Fruit fly (Drosophila melanogaster) whole organism, embryonic: Measurements from ENCODE around the gene LIMK1.
A peak's percentile ranks its signal among the peaks of the same experiment; 100 is the strongest.

Experiments used
- Asciz ChIP-seq: fragments of 200-800 bp; sonication (Bioruptor generic); optimal IDR thresholded peaks from 2 replicates; lab custom pipeline; 2017; ENCODE audit warnings: missing biosample characterization, mild to moderate bottlenecking, missing genetic modification characterization, missing genetic modification reagents
- C15 ChIP-seq: fragments of 200-800 bp; sonication (Bioruptor generic); IDR thresholded peaks from 3 replicates; pipeline ENCODE4 v1.3.6; 2022; ENCODE audit warnings: missing biosample characterization, missing genetic modification characterization
- CG10462 ChIP-seq: fragments of 200-800 bp; sonication (Bioruptor generic); optimal IDR thresholded peaks from 2 replicates; lab custom pipeline; 2016; ENCODE audit warnings: missing biosample characterization, missing genetic modification characterization
- CG11456 ChIP-seq: fragments of 200-800 bp; sonication (Bioruptor generic); IDR thresholded peaks from 3 replicates; pipeline ENCODE4 v1.3.6; 2022; ENCODE audit warnings: missing biosample characterization, missing genetic modification characterization
- CG11696 ChIP-seq: fragments of 200-800 bp; sonication (Bioruptor generic); IDR thresholded peaks from 2 replicates; pipeline ENCODE4 v1.3.6; 2022; ENCODE audit warnings: missing biosample characterization, missing genetic modification characterization
- CG12071 ChIP-seq: fragments of 200-800 bp; sonication (Bioruptor generic); optimal IDR thresholded peaks from 3 replicates; lab custom pipeline; 2018; ENCODE audit warnings: missing biosample characterization, mild to moderate bottlenecking, missing genetic modification characterization
- CG12659 ChIP-seq: fragments of 200-800 bp; sonication (Bioruptor generic); optimal IDR thresholded peaks from 3 replicates; lab custom pipeline; 2017; ENCODE audit warnings: mild to moderate bottlenecking, missing biosample characterization, missing genetic modification reagents, missing genetic modification characterization
- CG13296 ChIP-seq: fragments of 200-800 bp; sonication (Bioruptor generic); optimal IDR thresholded peaks from 3 replicates; lab custom pipeline; 2018; ENCODE audit warnings: missing biosample characterization, mild to moderate bottlenecking, missing genetic modification characterization
- CG1647 ChIP-seq: fragments of 200-800 bp; sonication (Bioruptor generic); optimal IDR thresholded peaks from 3 replicates; lab custom pipeline; 2016; ENCODE audit warnings: missing biosample characterization, missing genetic modification characterization
- CG17186 ChIP-seq: fragments of 200-800 bp; sonication (Bioruptor generic); optimal IDR thresholded peaks from 3 replicates; lab custom pipeline; 2017; ENCODE audit warnings: missing biosample characterization, missing genetic modification reagents, missing genetic modification characterization
- CG17829 ChIP-seq: fragments of 200-800 bp; optimal IDR thresholded peaks from 2 replicates; lab custom pipeline; 2019; ENCODE audit warnings: missing biosample characterization, mild to moderate bottlenecking, missing genetic modification characterization, moderate library complexity
- CG18619 ChIP-seq: fragments of 200-800 bp; sonication (Bioruptor generic); optimal IDR thresholded peaks from 3 replicates; lab custom pipeline; 2017; ENCODE audit warnings: missing biosample characterization, mild to moderate bottlenecking, missing genetic modification characterization
- CG18764 ChIP-seq: fragments of 200-800 bp; sonication (Bioruptor generic); optimal IDR thresholded peaks from 3 replicates; lab custom pipeline; 2016; ENCODE audit warnings: missing biosample characterization, missing genetic modification characterization
- CG32532 ChIP-seq: fragments of 200-800 bp; sonication (Bioruptor generic); IDR thresholded peaks from 2 replicates; pipeline ENCODE4 v1.3.6; 2022; ENCODE audit warnings: missing biosample characterization, missing genetic modification characterization
- CG32767 ChIP-seq: fragments of 200-800 bp; sonication (Bioruptor generic); IDR thresholded peaks from 2 replicates; pipeline ENCODE4 v1.3.6; 2022; ENCODE audit warnings: missing biosample characterization, missing genetic modification characterization
- CG4707 ChIP-seq: fragments of 200-800 bp; sonication (Bioruptor generic); optimal IDR thresholded peaks from 2 replicates; lab custom pipeline; 2018; ENCODE audit warnings: missing biosample characterization, mild to moderate bottlenecking, missing genetic modification characterization, moderate library complexity
- CG6254 ChIP-seq: fragments of 200-800 bp; sonication (Bioruptor generic); optimal IDR thresholded peaks from 3 replicates; lab custom pipeline; 2017; ENCODE audit warnings: mild to moderate bottlenecking, missing biosample characterization, missing genetic modification reagents, missing genetic modification characterization
- CG7271 ChIP-seq: fragments of 200-800 bp; sonication (Bioruptor generic); optimal IDR thresholded peaks from 2 replicates; lab custom pipeline; 2018; ENCODE audit warnings: missing biosample characterization, mild to moderate bottlenecking, missing genetic modification characterization, moderate library complexity
- CG8359 ChIP-seq: fragments of 200-800 bp; sonication (Bioruptor generic); optimal IDR thresholded peaks from 2 replicates; lab custom pipeline; 2017; ENCODE audit warnings: missing biosample characterization, mild to moderate bottlenecking, missing genetic modification characterization, borderline replicate concordance
- CG8765 ChIP-seq: fragments of 200-800 bp; sonication (Bioruptor generic); IDR thresholded peaks from 2 replicates; pipeline ENCODE4 v1.3.6; 2022; ENCODE audit warnings: missing biosample characterization, missing genetic modification characterization
- CTCF ChIP-seq: fragments of 200-800 bp; sonication (Bioruptor generic); optimal IDR thresholded peaks from 2 replicates; lab custom pipeline; 2017; ENCODE audit warnings: missing biosample characterization, mild to moderate bottlenecking, missing genetic modification characterization, moderate library complexity
- Dbx ChIP-seq: fragments of 200-800 bp; sonication (Bioruptor generic); IDR thresholded peaks from 3 replicates; pipeline ENCODE4 v1.3.6; 2022; ENCODE audit warnings: missing biosample characterization, missing genetic modification characterization
- Dll ChIP-seq: fragments of 200-800 bp; sonication (Bioruptor generic); IDR thresholded peaks from 4 replicates; pipeline ENCODE4 v1.3.6; 2022; ENCODE audit warnings: missing biosample characterization, missing genetic modification characterization; ENCODE audit not compliant: partially characterized antibody
- Doc3 ChIP-seq: fragments of 200-800 bp; sonication (Bioruptor generic); IDR thresholded peaks from 3 replicates; pipeline ENCODE4 v1.3.6; 2022; ENCODE audit warnings: missing biosample characterization, missing genetic modification characterization; ENCODE audit not compliant: partially characterized antibody
- HLHmδ ChIP-seq: fragments of 200-800 bp; sonication (Bioruptor generic); optimal IDR thresholded peaks from 2 replicates; lab custom pipeline; 2018; ENCODE audit warnings: missing biosample characterization, mild to moderate bottlenecking, missing genetic modification characterization, moderate library complexity
- Hand ChIP-seq: fragments of 200-800 bp; sonication (Bioruptor generic); optimal IDR thresholded peaks from 2 replicates; lab custom pipeline; 2017; ENCODE audit warnings: mild to moderate bottlenecking, missing biosample characterization, missing genetic modification reagents, missing genetic modification characterization
- Hey ChIP-seq: fragments of 200-800 bp; sonication (Bioruptor generic); optimal IDR thresholded peaks from 3 replicates; lab custom pipeline; 2018; ENCODE audit warnings: missing biosample characterization, mild to moderate bottlenecking, missing genetic modification characterization
- Med ChIP-seq: fragments of 200-800 bp; sonication (Bioruptor generic); peaks from one replicate; lab custom pipeline; 2016; ENCODE audit warnings: missing biosample characterization, missing genetic modification characterization, mild to moderate bottlenecking, inconsistent platforms, moderate library complexity
- Neu2 ChIP-seq: fragments of 200-800 bp; sonication (Bioruptor generic); optimal IDR thresholded peaks from 3 replicates; lab custom pipeline; 2016; ENCODE audit warnings: missing biosample characterization, missing genetic modification characterization, borderline replicate concordance
- Nf-YA ChIP-seq: fragments of 200-800 bp; sonication (Bioruptor generic); IDR thresholded peaks from 2 replicates; pipeline ENCODE4 v1.3.6; 2022; ENCODE audit warnings: missing biosample characterization, missing genetic modification characterization
- Oaz ChIP-seq: fragments of 200-800 bp; sonication (Bioruptor generic); IDR thresholded peaks from 2 replicates; pipeline ENCODE4 v1.3.6; 2022; ENCODE audit warnings: missing biosample characterization, missing genetic modification characterization
- Pdp1 ChIP-seq, 2 experiments: fragments of 200-800 bp; sonication (Bioruptor generic); optimal IDR thresholded peaks; 3 replicates each; lab custom pipeline; 2016; ENCODE audit warnings: missing biosample characterization in 2 of 2, missing genetic modification characterization in 2 of 2, mild to moderate bottlenecking in 1 of 2, moderate library complexity in 1 of 2
- Poxn ChIP-seq: fragments of 200-800 bp; sonication (Bioruptor generic); IDR thresholded peaks from 2 replicates; pipeline ENCODE4 v1.3.6; 2022; ENCODE audit warnings: missing biosample characterization, missing genetic modification characterization
- amos ChIP-seq: fragments of 200-800 bp; sonication (Bioruptor generic); IDR thresholded peaks from 2 replicates; pipeline ENCODE4 v1.3.6; 2022; ENCODE audit warnings: missing biosample characterization, missing genetic modification characterization; ENCODE audit not compliant: partially characterized antibody
- bigmax ChIP-seq: fragments of 200-800 bp; sonication (Bioruptor generic); optimal IDR thresholded peaks from 2 replicates; lab custom pipeline; 2018; ENCODE audit warnings: missing biosample characterization, mild to moderate bottlenecking, missing genetic modification characterization
- caup ChIP-seq: fragments of 200-800 bp; sonication (Bioruptor generic); optimal IDR thresholded peaks from 3 replicates; lab custom pipeline; 2017; ENCODE audit warnings: missing biosample characterization, mild to moderate bottlenecking, missing genetic modification characterization, moderate library complexity; ENCODE audit not compliant: severe bottlenecking
- chm ChIP-seq: fragments of 200-800 bp; sonication (Bioruptor generic); IDR thresholded peaks from 2 replicates; pipeline ENCODE4 v1.3.6; 2022; ENCODE audit warnings: missing biosample characterization, missing genetic modification characterization
- crol ChIP-seq: fragments of 200-800 bp; sonication (Bioruptor generic); IDR thresholded peaks from 2 replicates; pipeline ENCODE4 v1.3.6; 2022; ENCODE audit warnings: missing biosample characterization, missing genetic modification characterization
- da ChIP-seq: fragments of 200-800 bp; sonication (Bioruptor generic); optimal IDR thresholded peaks from 2 replicates; lab custom pipeline; 2016; ENCODE audit warnings: missing biosample characterization, missing genetic modification characterization
- dimm ChIP-seq: fragments of 200-800 bp; sonication (Bioruptor generic); IDR thresholded peaks from 2 replicates; pipeline ENCODE4 v1.3.6; 2022; ENCODE audit warnings: missing biosample characterization, missing genetic modification characterization
- dmrt11E ChIP-seq: fragments of 200-800 bp; sonication (Bioruptor generic); optimal IDR thresholded peaks from 3 replicates; lab custom pipeline; 2018; ENCODE audit warnings: missing biosample characterization, mild to moderate bottlenecking, missing genetic modification characterization, moderate library complexity
- emc ChIP-seq: fragments of 200-800 bp; sonication (Bioruptor generic); optimal IDR thresholded peaks from 2 replicates; lab custom pipeline; 2016; ENCODE audit warnings: missing biosample characterization, missing genetic modification characterization
- gcm ChIP-seq: fragments of 200-800 bp; sonication (Bioruptor generic); optimal IDR thresholded peaks from 2 replicates; lab custom pipeline; 2019; ENCODE audit warnings: missing biosample characterization, mild to moderate bottlenecking, missing genetic modification characterization, moderate library complexity
- grau ChIP-seq: fragments of 200-800 bp; optimal IDR thresholded peaks from 3 replicates; lab custom pipeline; 2019; ENCODE audit warnings: missing biosample characterization, mild to moderate bottlenecking, missing genetic modification characterization, moderate library complexity
- oc ChIP-seq: fragments of 200-800 bp; sonication (Bioruptor generic); optimal IDR thresholded peaks from 2 replicates; lab custom pipeline; 2018; ENCODE audit warnings: missing biosample characterization, mild to moderate bottlenecking, missing genetic modification characterization, moderate library complexity
- pnt ChIP-seq: fragments of 200-800 bp; sonication (Bioruptor generic); optimal IDR thresholded peaks from 3 replicates; lab custom pipeline; 2016; ENCODE audit warnings: missing biosample characterization, missing genetic modification characterization
- sd ChIP-seq: fragments of 200-800 bp; sonication (Bioruptor generic); optimal IDR thresholded peaks from 3 replicates; lab custom pipeline; 2018; ENCODE audit warnings: missing biosample characterization, mild to moderate bottlenecking, missing genetic modification characterization, moderate library complexity
- sima ChIP-seq: fragments of 200-800 bp; sonication (Bioruptor generic); optimal IDR thresholded peaks from 2 replicates; lab custom pipeline; 2016; ENCODE audit warnings: missing biosample characterization, missing genetic modification characterization
- sisA ChIP-seq: fragments of 200-800 bp; sonication (Bioruptor generic); IDR thresholded peaks from 2 replicates; pipeline ENCODE4 v1.3.6; 2022; ENCODE audit warnings: missing biosample characterization, missing genetic modification characterization
- sug ChIP-seq: fragments of 200-800 bp; optimal IDR thresholded peaks from 2 replicates; lab custom pipeline; 2019; ENCODE audit warnings: missing biosample characterization, mild to moderate bottlenecking, missing genetic modification characterization, moderate library complexity

Gene LIMK1

DNA sequence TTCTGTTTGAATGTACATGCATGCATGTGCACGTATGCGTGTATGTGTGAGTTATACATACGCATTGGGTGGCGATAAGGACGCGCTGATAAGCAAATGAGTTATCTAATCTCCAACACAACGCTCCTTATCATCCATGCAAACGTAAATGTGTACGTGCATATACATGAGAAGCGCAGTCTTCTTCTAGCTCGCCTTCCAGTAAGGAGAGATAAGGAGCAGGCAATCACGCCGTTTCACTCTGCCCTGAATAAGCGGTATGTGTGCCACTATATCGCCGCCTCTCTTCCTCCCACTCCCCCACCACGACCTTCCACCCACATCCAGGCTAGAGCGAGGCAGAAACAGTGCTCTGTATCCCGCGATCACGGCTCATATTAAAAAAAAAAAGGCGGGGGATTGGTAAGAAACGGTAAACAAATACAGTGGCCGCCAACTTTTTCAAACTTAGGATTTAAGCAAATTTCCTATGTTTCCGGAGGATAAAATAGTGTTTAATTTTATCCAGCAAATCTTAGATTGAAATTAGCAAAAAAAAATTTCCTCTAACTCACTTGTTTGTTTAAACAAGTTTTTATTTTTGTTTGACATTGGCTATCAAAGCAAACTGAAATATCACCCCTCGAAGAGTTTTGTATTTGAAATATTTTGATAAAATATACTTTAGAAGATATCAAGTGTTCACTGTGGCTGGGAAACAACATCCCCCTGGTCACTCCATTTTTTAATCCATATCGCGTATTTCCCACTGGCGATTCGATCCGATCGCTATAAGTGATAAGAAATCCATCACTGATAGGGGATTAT, 11.3 kb downstream of the LIMK1 start (continued):
- TF ChIP-seq amos (GFP tag; lab: Robert Waterston, UW) (no peak), Pdp1 (GFP tag; optimal IDR thresholded peaks at IDR 0.05; lab: Kevin White, UChicago) (no peak), Nf-YA (GFP tag; lab: Robert Waterston, UW) (no peak), sug (tag; lab: Kevin White, UChicago) (peak; percentile 31), oc (tag; lab: Kevin White, UChicago) (no peak), CG32532 (GFP tag; lab: Robert Waterston, UW) (no peak), Hey (tag; lab: Kevin White, UChicago) (no peak), CG18619 (GFP tag; lab: Kevin White, UChicago) (peak; percentile 6), CG8359 (no peak), CG17829 (tag; lab: Kevin White, UChicago) (peak; percentile 40), grau (tag; lab: Kevin White, UChicago) (peak; percentile 57), dmrt11E (no peak), CG7271 (no peak), Med (GFP tag; lab: Kevin White, UChicago) (peak; percentile 73), CG10462 (GFP tag; lab: Kevin White, UChicago) (no peak), chm (GFP tag; lab: Robert Waterston, UW) (no peak), CTCF (GFP tag; lab: Kevin White, UChicago) (no peak), emc (GFP tag; lab: Kevin White, UChicago) (no peak), caup (GFP tag; lab: Kevin White, UChicago) (peak; percentile 15), crol (GFP tag; lab: Robert Waterston, UW) (peak; percentile 73), bigmax (no peak), CG11696 (no peak), sima (GFP tag; lab: Kevin White, UChicago) (no peak), HLHmδ (GFP tag; lab: Kevin White, UChicago) (no peak), gcm (GFP tag; lab: Kevin White, UChicago) (no peak), CG12659 (GFP tag; lab: Kevin White, UChicago) (peak; percentile 18), CG1647 (GFP tag; lab: Kevin White, UChicago) (no peak), dimm (GFP tag; lab: Robert Waterston, UW) (no peak), C15 (no peak), Hand (no peak), CG11456 (no peak), CG8765 (GFP tag; lab: Robert Waterston, UW) (no peak), CG18764 (no peak), pnt (GFP tag; lab: Kevin White, UChicago) (no peak), Poxn (GFP tag; lab: Robert Waterston, UW) (no peak), CG17186 (GFP tag; lab: Kevin White, UChicago) (no peak), CG4707 (GFP tag; lab: Kevin White, UChicago) (no peak), Asciz (no peak), Neu2 (GFP tag; lab: Kevin White, UChicago) (no peak), sd (no peak), Dbx (GFP tag; lab: Robert Waterston, UW) (no peak), Dll (GFP tag; lab: Robert Waterston, UW) (no peak), CG12071 (no peak), Oaz (GFP tag; lab: Robert Waterston, UW) (no peak), Doc3 (GFP tag; lab: Robert Waterston, UW) (no peak), sisA (no peak), CG32767 (GFP tag; lab: Robert Waterston, UW) (no peak), da (GFP tag; lab: Kevin White, UChicago) (no peak), CG6254 (GFP tag; lab: Kevin White, UChicago) (no peak), CG13296 (GFP tag; lab: Kevin White, UChicago) (no peak)
